Worm (Caenorhabditis elegans): ENCODE data around the gene C25H3.11.
A peak's percentile ranks its signal among the peaks of the same experiment; 100 is the strongest.

Gene C25H3.11

ce11 chrII:5715745-5716357 lies 27.0 kb upstream of the C25H3.11 start, which contains the start of the genes C18A3.10 and C18A3.3:
TSS of gene C18A3.10 (minus strand) at chrII:5715845.
TSS of gene C18A3.3 (plus strand) at chrII:5716307.
- no peak for TF ChIP-seq fkh-4 (tag; optimal IDR thresholded peaks at IDR 0.05; ENCODE audit: borderline replicate concordance)
- no peak for TF ChIP-seq C16A3.4 (tag; optimal IDR thresholded peaks at IDR 0.05)
- peak in 1 of 3 experiments; percentile 14 for TF ChIP-seq dpl-1 (GFP tag; optimal IDR thresholded peaks at IDR 0.05)
- no peak for TF ChIP-seq efl-3 (GFP tag; optimal IDR thresholded peaks at IDR 0.05)
- TF ChIP-seq nhr-77 (tag; optimal IDR thresholded peaks at IDR 0.05), result no peak
- TF ChIP-seq efl-1 (optimal IDR thresholded peaks at IDR 0.05), result no peak
- peak in 1 of 2 experiments; percentile 7 for TF ChIP-seq efl-1 (GFP tag; optimal IDR thresholded peaks at IDR 0.05 in 1 of 2)

- peak; percentile 60 for TF ChIP-seq fos-1 (tag; optimal IDR thresholded peaks at IDR 0.05)
- TF ChIP-seq nhr-47 (tag; optimal IDR thresholded peaks at IDR 0.05), result peak; percentile 42
- TF ChIP-seq skn-1 (tag; optimal IDR thresholded peaks at IDR 0.05), result peak; percentile 58
- TF ChIP-seq pqm-1 (tag; optimal IDR thresholded peaks at IDR 0.05), result no peak
- peak; percentile 24 to 91 for TF ChIP-seq efl-1 (optimal IDR thresholded peaks at IDR 0.05)
- peak; percentile 90 to 98 for TF ChIP-seq efl-1 (GFP tag; optimal IDR thresholded peaks at IDR 0.05 in 1 of 2)
- peak; percentile 62 for TF ChIP-seq blmp-1 (tag; optimal IDR thresholded peaks at IDR 0.05)
- TF ChIP-seq ceh-82 (tag; optimal IDR thresholded peaks at IDR 0.05), result peak in 2 of 3 experiments; percentile 32 to 69
- no peak for TF ChIP-seq jun-1 (tag; optimal IDR thresholded peaks at IDR 0.05)
- no peak for TF ChIP-seq nhr-76 (tag; optimal IDR thresholded peaks at IDR 0.05)
- TF ChIP-seq nhr-90 (tag; optimal IDR thresholded peaks at IDR 0.05; ENCODE audit: poor library complexity), result peak; percentile 19
- peak; percentile 76 for TF ChIP-seq lin-14 (GFP tag; optimal IDR thresholded peaks at IDR 0.05)
- peak; percentile 29 for TF ChIP-seq nhr-77 (tag; optimal IDR thresholded peaks at IDR 0.05)
- TF ChIP-seq isw-1 (GFP tag; IDR thresholded peaks at IDR 0.05), result peak; percentile 50
- TF ChIP-seq snpc-4 (tag; optimal IDR thresholded peaks at IDR 0.05), result peak; percentile 45
- TF ChIP-seq snu-23 (GFP tag; optimal IDR thresholded peaks at IDR 0.05), result peak; percentile 76
- peak; percentile 57 for TF ChIP-seq tbx-2 (tag; optimal IDR thresholded peaks at IDR 0.05)
- peak; percentile 74 for TF ChIP-seq rnt-1 (tag; optimal IDR thresholded peaks at IDR 0.05)
- no peak for TF ChIP-seq dsc-1 (tag; optimal IDR thresholded peaks at IDR 0.05)
- no peak for TF ChIP-seq alr-1 (tag; optimal IDR thresholded peaks at IDR 0.05; ENCODE audit: borderline replicate concordance)
- peak; percentile 77 for TF ChIP-seq unc-130 (tag; optimal IDR thresholded peaks at IDR 0.05)
- no peak for TF ChIP-seq ceh-8 (GFP tag; optimal IDR thresholded peaks at IDR 0.05)
- peak; percentile 80 for TF ChIP-seq mep-1 (tag; optimal IDR thresholded peaks at IDR 0.05)
- TF ChIP-seq Y116A8C.19 (tag; optimal IDR thresholded peaks at IDR 0.05; ENCODE audit: borderline replicate concordance), result no peak
- peak; percentile 29 for TF ChIP-seq unc-86 (tag; optimal IDR thresholded peaks at IDR 0.05)
- TF ChIP-seq mdl-1 (tag; optimal IDR thresholded peaks at IDR 0.05), result peak in 1 of 2 experiments; percentile 3
- TF ChIP-seq ceh-88 (GFP tag; IDR thresholded peaks at IDR 0.05), result no peak
- peak; percentile 54 for TF ChIP-seq swsn-7 (tag; optimal IDR thresholded peaks at IDR 0.05)
- TF ChIP-seq fkh-8 (tag; optimal IDR thresholded peaks at IDR 0.05), result peak; percentile 44
- no peak for TF ChIP-seq efl-3 (GFP tag; optimal IDR thresholded peaks at IDR 0.05)
- peak in 1 of 6 experiments; percentile 58 for TF ChIP-seq elt-3 (tag; optimal IDR thresholded peaks at IDR 0.05)
- TF ChIP-seq F16B12.6 (tag; optimal IDR thresholded peaks at IDR 0.05), result peak; percentile 57
- peak; percentile 50 for TF ChIP-seq lin-13 (GFP tag; optimal IDR thresholded peaks at IDR 0.05)
- peak; percentile 92 to 95 for TF ChIP-seq lin-35 (GFP tag; optimal IDR thresholded peaks at IDR 0.05)
- peak; percentile 66 for TF ChIP-seq C16A3.4 (tag; optimal IDR thresholded peaks at IDR 0.05)
- TF ChIP-seq nhr-71 (tag; optimal IDR thresholded peaks at IDR 0.05), result peak; percentile 73
- TF ChIP-seq C04F5.9 (tag; optimal IDR thresholded peaks at IDR 0.05), result no peak
- peak; percentile 78 for TF ChIP-seq lin-15B (tag; optimal IDR thresholded peaks at IDR 0.05)
- peak; percentile 72 for TF ChIP-seq nhr-85 (tag)
- no peak for TF ChIP-seq unc-30 (tag; optimal IDR thresholded peaks at IDR 0.05)
- TF ChIP-seq lsy-2 (tag; optimal IDR thresholded peaks at IDR 0.05), result peak; percentile 73 to 91
- TF ChIP-seq nhr-20 (tag; optimal IDR thresholded peaks at IDR 0.05), result peak; percentile 68
- TF ChIP-seq dpl-1 (GFP tag; optimal IDR thresholded peaks at IDR 0.05), result peak; percentile 85 to 94 (median 87)
- no peak for TF ChIP-seq nhr-12 (tag; optimal IDR thresholded peaks at IDR 0.05)
- TF ChIP-seq xbp-1 (tag; optimal IDR thresholded peaks at IDR 0.05), result peak; percentile 63
- TF ChIP-seq C34B4.2 (tag; optimal IDR thresholded peaks at IDR 0.05), result no peak
- peak; percentile 50 for TF ChIP-seq nhr-19 (GFP tag; conservative IDR thresholded peaks at IDR 0.05)
- peak; percentile 42 for TF ChIP-seq lir-3 (tag; optimal IDR thresholded peaks at IDR 0.05; ENCODE audit: poor library complexity)
These were observed 26.0 kb upstream of the C25H3.11 start, which contains the start of the genes tiar-1 and lelo-4 for ce11 chrII:5714807-5715206. TSS of gene tiar-1 (minus strand) at chrII:5714823. TSS of gene lelo-4 (plus strand) at chrII:5714924.
